Fruit fly (Drosophila melanogaster) whole organism, pupa: ENCODE data around the gene FBXO11.

ENCODE experiments used
- CG10348 ChIP-seq: fragments of 200-800 bp; sonication (Bioruptor generic); IDR thresholded peaks from 2 replicates; pipeline ENCODE4 v1.3.6; 2022; ENCODE audit warnings: missing biosample characterization, missing genetic modification characterization
- CG12605 ChIP-seq: fragments of 200-800 bp; sonication (Bioruptor generic); IDR thresholded peaks from 2 replicates; pipeline ENCODE4 v1.3.6; 2022; ENCODE audit warnings: missing biosample characterization, missing genetic modification characterization
- CG13204 ChIP-seq: fragments of 200-800 bp; sonication (Bioruptor generic); optimal IDR thresholded peaks from 2 replicates; lab custom pipeline; 2018; ENCODE audit warnings: missing biosample characterization, mild to moderate bottlenecking, missing genetic modification characterization, moderate library complexity
- CG14655 ChIP-seq: fragments of 200-800 bp; sonication (Bioruptor generic); optimal IDR thresholded peaks from 3 replicates; lab custom pipeline; 2017; ENCODE audit warnings: mild to moderate bottlenecking, missing biosample characterization, missing genetic modification reagents, missing genetic modification characterization
- CG15710 ChIP-seq: fragments of 200-800 bp; sonication (Bioruptor generic); optimal IDR thresholded peaks from 2 replicates; lab custom pipeline; 2018; ENCODE audit warnings: missing biosample characterization, mild to moderate bottlenecking, missing genetic modification characterization, moderate library complexity
- CG17806 ChIP-seq: fragments of 200-800 bp; sonication (Bioruptor generic); optimal IDR thresholded peaks from 2 replicates; lab custom pipeline; 2018; ENCODE audit warnings: missing biosample characterization, mild to moderate bottlenecking, missing genetic modification characterization, moderate library complexity
- CG32121 ChIP-seq: fragments of 200-800 bp; sonication (Bioruptor generic); IDR thresholded peaks from 2 replicates; pipeline ENCODE4 v1.3.6; 2022; ENCODE audit warnings: missing biosample characterization, missing genetic modification characterization
- CG34367 ChIP-seq: fragments of 200-800 bp; sonication (Bioruptor generic); optimal IDR thresholded peaks from 2 replicates; lab custom pipeline; 2018; ENCODE audit warnings: missing biosample characterization, mild to moderate bottlenecking, missing genetic modification characterization
- CG4496 ChIP-seq: fragments of 200-800 bp; sonication (Bioruptor generic); IDR thresholded peaks from 3 replicates; pipeline ENCODE4 v1.3.6; 2022; ENCODE audit warnings: missing biosample characterization, missing genetic modification characterization
- CG8159 ChIP-seq: fragments of 200-800 bp; sonication (Bioruptor generic); optimal IDR thresholded peaks from 3 replicates; lab custom pipeline; 2018; ENCODE audit warnings: missing biosample characterization, mild to moderate bottlenecking, missing genetic modification characterization, moderate library complexity
- CG8301 ChIP-seq: fragments of 200-800 bp; sonication (Bioruptor generic); optimal IDR thresholded peaks from 2 replicates; lab custom pipeline; 2018; ENCODE audit warnings: missing biosample characterization, mild to moderate bottlenecking, missing genetic modification characterization
- CG9948 ChIP-seq: fragments of 200-800 bp; sonication (Bioruptor generic); optimal IDR thresholded peaks from 2 replicates; lab custom pipeline; 2018; ENCODE audit warnings: missing biosample characterization, mild to moderate bottlenecking, missing genetic modification characterization, moderate library complexity
- D1 ChIP-seq: fragments of 200-800 bp; sonication (Bioruptor generic); optimal IDR thresholded peaks from 2 replicates; lab custom pipeline; 2018; ENCODE audit warnings: missing biosample characterization, mild to moderate bottlenecking, missing genetic modification characterization, moderate library complexity
- EcR ChIP-seq: fragments of 200-800 bp; sonication (Bioruptor generic); optimal IDR thresholded peaks from 3 replicates; lab custom pipeline; 2019; ENCODE audit warnings: missing biosample characterization, missing genetic modification characterization, mild to moderate bottlenecking, moderate library complexity, missing genetic modification reagents
- Ets98B ChIP-seq: fragments of 200-800 bp; sonication (Bioruptor generic); IDR thresholded peaks from 2 replicates; pipeline ENCODE4 v1.3.6; 2022; ENCODE audit warnings: missing biosample characterization, missing genetic modification characterization
- Pif1A ChIP-seq: fragments of 200-800 bp; sonication (Bioruptor generic); optimal IDR thresholded peaks from 3 replicates; lab custom pipeline; 2016; ENCODE audit warnings: missing biosample characterization, missing genetic modification characterization
- Pif1B ChIP-seq: fragments of 200-800 bp; sonication (Bioruptor generic); optimal IDR thresholded peaks from 3 replicates; lab custom pipeline; 2016; ENCODE audit warnings: missing biosample characterization, missing genetic modification characterization
- Snoo ChIP-seq: fragments of 200-800 bp; sonication (Bioruptor generic); optimal IDR thresholded peaks from 3 replicates; lab custom pipeline; 2017; ENCODE audit warnings: missing biosample characterization, mild to moderate bottlenecking, missing genetic modification characterization, inconsistent platforms
- fd96Ca ChIP-seq: fragments of 200-800 bp; sonication (Bioruptor generic); IDR thresholded peaks from 3 replicates; pipeline ENCODE4 v1.3.6; 2022; ENCODE audit warnings: missing biosample characterization, missing genetic modification characterization
- gl ChIP-seq: fragments of 200-800 bp; sonication (Bioruptor generic); optimal IDR thresholded peaks from 2 replicates; lab custom pipeline; 2018; ENCODE audit warnings: missing biosample characterization, mild to moderate bottlenecking, missing genetic modification characterization
- rn ChIP-seq: fragments of 200-800 bp; sonication (Bioruptor generic); IDR thresholded peaks from 2 replicates; pipeline ENCODE4 v1.3.6; 2022; ENCODE audit warnings: missing biosample characterization, missing genetic modification characterization

Gene FBXO11

dm6 chr3R:9800644-9801330 is 8.4 kb downstream of the FBXO11 start, which contains the start of the genes CG9467 and CG8526:
Gene CG9467, minus strand, starts transcription at chr3R:9801026.
Gene CG8526, plus strand, starts transcription at chr3R:9801280.
- peak; percentile 9 for TF ChIP-seq CG34367 (tag; lab: Kevin White, UChicago)
- TF ChIP-seq CG12605 (GFP tag; lab: Robert Waterston, UW), result no peak
- no peak for TF ChIP-seq rn
- TF ChIP-seq gl (tag; lab: Kevin White, UChicago), result no peak
- no peak for TF ChIP-seq Pif1A (GFP tag; lab: Kevin White, UChicago)
- TF ChIP-seq fd96Ca (GFP tag; lab: Robert Waterston, UW), result peak; percentile 31; the same call in 2 of the 3 replicates
- no peak for TF ChIP-seq CG4496 (GFP tag; lab: Robert Waterston, UW)
- TF ChIP-seq CG10348 (GFP tag; lab: Robert Waterston, UW), result no peak
- TF ChIP-seq CG17806 (tag; lab: Kevin White, UChicago), result peak; percentile 47
- no peak for TF ChIP-seq D1 (tag; lab: Kevin White, UChicago)
- TF ChIP-seq CG15710 (tag; lab: Kevin White, UChicago), result peak; percentile 65
- TF ChIP-seq CG14655, result no peak
- TF ChIP-seq EcR (GFP tag; lab: Kevin White, UChicago), result peak; percentile 16
- peak; percentile 41 for TF ChIP-seq Snoo (tag; lab: Kevin White, UChicago)
- no peak for TF ChIP-seq CG8159 (tag; lab: Kevin White, UChicago)
- no peak for TF ChIP-seq Pif1B
- TF ChIP-seq CG13204 (GFP tag; lab: Kevin White, UChicago), result no peak
- peak; percentile 63 for TF ChIP-seq CG32121 (GFP tag; lab: Robert Waterston, UW)
- TF ChIP-seq Ets98B, result no peak
- no peak for TF ChIP-seq CG8301 (tag; lab: Kevin White, UChicago)
- peak; percentile 32 for TF ChIP-seq CG9948
- TF ChIP-seq, all 21 proteins: peak for 8

dm6 chr3R:9793018-9793417 is 16.1 kb downstream of the FBXO11 start, which contains the start of gene CG8516:
Gene CG8516, plus strand, starts transcription at chr3R:9793295.
- TF ChIP-seq CG4496 (GFP tag; lab: Robert Waterston, UW) (no peak), gl (tag; lab: Kevin White, UChicago) (no peak), CG32121 (GFP tag; lab: Robert Waterston, UW) (peak; percentile 53; the same call in 1 of the 2 replicates), Ets98B (peak; percentile 20; the same call in 1 of the 2 replicates), fd96Ca (GFP tag; lab: Robert Waterston, UW) (no peak), CG14655 (no peak), CG9948 (no peak), CG8301 (tag; lab: Kevin White, UChicago) (peak; percentile 25), EcR (GFP tag; lab: Kevin White, UChicago) (peak; percentile 11), CG10348 (GFP tag; lab: Robert Waterston, UW) (no peak), rn (no peak), CG15710 (tag; lab: Kevin White, UChicago) (peak; percentile 16), CG17806 (tag; lab: Kevin White, UChicago) (peak; percentile 34), CG8159 (tag; lab: Kevin White, UChicago) (peak; percentile 35), Pif1A (GFP tag; lab: Kevin White, UChicago) (no peak), CG12605 (GFP tag; lab: Robert Waterston, UW) (no peak)

- TF ChIP-seq CG14655 (no peak), CG12605 (GFP tag; lab: Robert Waterston, UW) (no peak), CG34367 (tag; lab: Kevin White, UChicago) (peak; percentile 6), Snoo (tag; lab: Kevin White, UChicago) (peak; percentile 25), CG8159 (tag; lab: Kevin White, UChicago) (peak; percentile 61), EcR (GFP tag; lab: Kevin White, UChicago) (peak; percentile 91), fd96Ca (GFP tag; lab: Robert Waterston, UW) (no peak), CG9948 (peak; percentile 29), CG17806 (tag; lab: Kevin White, UChicago) (peak; percentile 11), CG8301 (tag; lab: Kevin White, UChicago) (peak; percentile 28), CG13204 (GFP tag; lab: Kevin White, UChicago) (no peak), CG15710 (tag; lab: Kevin White, UChicago) (peak; percentile 52), Pif1B (no peak)
These were observed 17.9 kb downstream of the FBXO11 start, which contains the start of the genes CG12945 and CG8507 for dm6 chr3R:9791177-9791806. Gene CG12945, minus strand, starts transcription at chr3R:9791221. Gene CG8507, plus strand, starts transcription at chr3R:9791483.

dm6 chr3R:9784341-9785062 is 24.7 kb downstream of the FBXO11 start, which contains the start of the genes MtnA and CG8500:
Gene MtnA, minus strand, starts transcription at chr3R:9784370.
Gene CG8500, plus strand, starts transcription at chr3R:9784653.
- no peak for TF ChIP-seq CG15710 (tag; lab: Kevin White, UChicago)
- TF ChIP-seq Pif1A (GFP tag; lab: Kevin White, UChicago), result no peak
- no peak for TF ChIP-seq CG17806 (tag; lab: Kevin White, UChicago)
- no peak for TF ChIP-seq D1 (tag; lab: Kevin White, UChicago)
- no peak for TF ChIP-seq Pif1B
- TF ChIP-seq CG4496 (GFP tag; lab: Robert Waterston, UW), result peak; percentile 64; the same call in 2 of the 3 replicates
- no peak for TF ChIP-seq gl (tag; lab: Kevin White, UChicago)
- TF ChIP-seq fd96Ca (GFP tag; lab: Robert Waterston, UW), result no peak
- TF ChIP-seq CG8159 (tag; lab: Kevin White, UChicago), result no peak
- TF ChIP-seq Ets98B, result peak; percentile 11; the same call in 1 of the 2 replicates
